Worm (Caenorhabditis elegans): Measurements from ENCODE around the gene mogs-1.

Gene mogs-1

ce11 chrIV:10975968-10976367 is 45.8 kb downstream of the mogs-1 start (continued):
- peak; percentile 46 for TF ChIP-seq egl-27 (tag; optimal IDR thresholded peaks at IDR 0.05)
- TF ChIP-seq snpc-4 (tag; optimal IDR thresholded peaks at IDR 0.05) = no peak

ce11 chrIV:10971636-10972199 is 50.0 kb downstream of the mogs-1 start:
- TF ChIP-seq ztf-11 (tag; optimal IDR thresholded peaks at IDR 0.05) = no peak
- no peak for TF ChIP-seq lin-39 (tag; optimal IDR thresholded peaks at IDR 0.05)
- peak; percentile 47 for TF ChIP-seq blmp-1 (tag; optimal IDR thresholded peaks at IDR 0.05; ENCODE audit: insufficient read depth)
- peak; percentile 26 for TF ChIP-seq gmeb-1 (tag; optimal IDR thresholded peaks at IDR 0.05)
- no peak for TF ChIP-seq skn-1 (tag; optimal IDR thresholded peaks at IDR 0.05)
- TF ChIP-seq unc-39 (tag; optimal IDR thresholded peaks at IDR 0.05) = no peak
- TF ChIP-seq ztf-1 (GFP tag; conservative IDR thresholded peaks at IDR 0.05) = no peak
- no peak for TF ChIP-seq Y55F3AM.14 (GFP tag; optimal IDR thresholded peaks at IDR 0.05)
- TF ChIP-seq ceh-82 (tag; optimal IDR thresholded peaks at IDR 0.05) = no peak
- no peak for TF ChIP-seq alr-1 (tag; optimal IDR thresholded peaks at IDR 0.05)
- TF ChIP-seq zag-1 (tag; optimal IDR thresholded peaks at IDR 0.05) = no peak
- TF ChIP-seq C34F6.9 (tag; optimal IDR thresholded peaks at IDR 0.05) = no peak
- no peak for TF ChIP-seq nhr-10 (tag; optimal IDR thresholded peaks at IDR 0.05)
- no peak for TF ChIP-seq crh-2 (tag; optimal IDR thresholded peaks at IDR 0.05)
- TF ChIP-seq ama-1 (optimal IDR thresholded peaks at IDR 0.05) = no peak
- TF ChIP-seq nhr-23 (tag; optimal IDR thresholded peaks at IDR 0.05) = no peak
- no peak for TF ChIP-seq nhr-237 (tag; optimal IDR thresholded peaks at IDR 0.05)
- no peak for TF ChIP-seq ZK546.5 (tag; optimal IDR thresholded peaks at IDR 0.05)
- no peak for TF ChIP-seq sem-4 (tag; optimal IDR thresholded peaks at IDR 0.05)
- peak; percentile 25 for TF ChIP-seq ceh-16 (tag; optimal IDR thresholded peaks at IDR 0.05)
- TF ChIP-seq fos-1 (tag; optimal IDR thresholded peaks at IDR 0.05) = peak; percentile 29
- TF ChIP-seq mbf-1 (tag; optimal IDR thresholded peaks at IDR 0.05) = no peak
- peak in 1 of 2 experiments; percentile 23 for TF ChIP-seq mdl-1 (tag; optimal IDR thresholded peaks at IDR 0.05)
- no peak for TF ChIP-seq snpc-4 (tag; optimal IDR thresholded peaks at IDR 0.05)
- TF ChIP-seq peb-1 (tag; optimal IDR thresholded peaks at IDR 0.05) = no peak
- no peak for TF ChIP-seq mab-5 (tag; optimal IDR thresholded peaks at IDR 0.05)
- TF ChIP-seq elt-3 (tag; optimal IDR thresholded peaks at IDR 0.05) = no peak
- TF ChIP-seq unc-62 (GFP tag; optimal IDR thresholded peaks at IDR 0.05) = no peak
- peak in 1 of 2 experiments; percentile 4 for TF ChIP-seq lsy-2 (tag; optimal IDR thresholded peaks at IDR 0.05)
- peak; percentile 63 for TF ChIP-seq nhr-129 (tag; optimal IDR thresholded peaks at IDR 0.05)
- TF ChIP-seq R02D3.7 (tag; optimal IDR thresholded peaks at IDR 0.05) = no peak
- no peak for TF ChIP-seq lin-11 (tag; optimal IDR thresholded peaks at IDR 0.05)
- no peak for TF ChIP-seq nhr-11 (tag; optimal IDR thresholded peaks at IDR 0.05)
- TF ChIP-seq ztf-4 (tag; optimal IDR thresholded peaks at IDR 0.05) = no peak
- TF ChIP-seq F13H6.1 (tag; optimal IDR thresholded peaks at IDR 0.05) = peak; percentile 35
- TF ChIP-seq aly-2 (tag; optimal IDR thresholded peaks at IDR 0.05) = no peak
- peak; percentile 27 for TF ChIP-seq egl-27 (tag; optimal IDR thresholded peaks at IDR 0.05)
- TF ChIP-seq nhr-25 (tag; optimal IDR thresholded peaks at IDR 0.05) = peak; percentile 78
- peak; percentile 58 for TF ChIP-seq sma-9 (GFP tag; optimal IDR thresholded peaks at IDR 0.05)
- TF ChIP-seq sma-9 (tag; optimal IDR thresholded peaks at IDR 0.05) = no peak
- no peak for TF ChIP-seq dmd-4 (tag; optimal IDR thresholded peaks at IDR 0.05)
- TF ChIP-seq unc-55 (GFP tag; optimal IDR thresholded peaks at IDR 0.05) = no peak
- TF ChIP-seq sma-3 (GFP tag; optimal IDR thresholded peaks at IDR 0.05) = peak; percentile 41
- TF ChIP-seq elt-1 (tag; optimal IDR thresholded peaks at IDR 0.05) = no peak
- no peak for TF ChIP-seq nhr-77 (tag; optimal IDR thresholded peaks at IDR 0.05)
- TF ChIP-seq nhr-12 (tag; optimal IDR thresholded peaks at IDR 0.05) = no peak
- no peak for TF ChIP-seq lin-13 (GFP tag; optimal IDR thresholded peaks at IDR 0.05)
- TF ChIP-seq nhr-6 (tag; optimal IDR thresholded peaks at IDR 0.05) = peak; percentile 47
- no peak for TF ChIP-seq nhr-21 (tag; optimal IDR thresholded peaks at IDR 0.05)
